Worm (Caenorhabditis elegans) whole organism, L3 larva: Measurements from ENCODE around the gene F10C1.9.

Experiments
- ZK546.5 ChIP-seq: sonication (generic microtip); optimal IDR thresholded peaks from 2 replicates; lab custom pipeline; 2017; ENCODE audit warnings: missing biosample characterization, missing genetic modification characterization
- egl-27 ChIP-seq: sonication (generic microtip); optimal IDR thresholded peaks from 4 replicates; lab custom pipeline; 2017; ENCODE audit warnings: missing biosample characterization, missing genetic modification reagents, missing genetic modification characterization

DNA sequence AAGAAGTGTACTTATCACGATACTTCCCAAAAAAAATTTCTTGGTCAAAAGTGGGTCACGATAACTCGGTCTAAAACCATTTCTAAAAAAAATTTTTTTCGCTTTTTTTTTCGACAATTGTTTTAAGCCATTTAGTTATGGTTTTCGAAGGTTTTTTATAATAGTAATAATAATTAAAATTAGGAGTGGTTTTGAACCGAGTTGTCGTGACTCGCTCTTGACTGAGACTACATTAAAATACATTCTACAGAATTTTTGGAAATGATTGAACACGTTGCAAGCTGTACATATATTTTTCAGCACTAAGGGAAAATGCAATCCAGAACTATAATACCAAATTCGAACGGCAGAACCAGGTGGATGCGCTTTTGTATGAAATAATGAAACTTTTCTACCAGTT, 9.1 kb upstream of the F10C1.9 start, which contains the start of gene F10C1.8:
- TF ChIP-seq ZK546.5 (tag; lab: Kevin White, UChicago) (no peak), egl-27 (tag; lab: Kevin White, UChicago) (no peak)
